Fruit fly (Drosophila melanogaster) whole organism, embryonic: ENCODE measurements around the gene Rbp1-like.

ENCODE experiments used
- Atf-2 ChIP-seq: fragments of 200-800 bp; sonication (Bioruptor generic); optimal IDR thresholded peaks from 2 replicates; lab custom pipeline; 2016; ENCODE audit warnings: missing biosample characterization, missing genetic modification characterization
- BtbVII ChIP-seq: fragments of 200-800 bp; sonication (Bioruptor generic); optimal IDR thresholded peaks from 3 replicates; lab custom pipeline; 2017; ENCODE audit warnings: missing biosample characterization, mild to moderate bottlenecking, missing genetic modification characterization
- CG1024 ChIP-seq: fragments of 200-800 bp; sonication (Bioruptor generic); IDR thresholded peaks from 2 replicates; pipeline ENCODE4 v1.3.6; 2022; ENCODE audit warnings: missing biosample characterization, missing genetic modification characterization
- CG10543 ChIP-seq: fragments of 200-800 bp; sonication (Bioruptor generic); optimal IDR thresholded peaks from 3 replicates; lab custom pipeline; 2017; ENCODE audit warnings: missing biosample characterization, mild to moderate bottlenecking, missing genetic modification characterization, moderate library complexity
- CG10565 ChIP-seq: fragments of 200-800 bp; sonication (Bioruptor generic); optimal IDR thresholded peaks from 3 replicates; lab custom pipeline; 2016; ENCODE audit warnings: missing biosample characterization, mild to moderate bottlenecking, missing genetic modification characterization
- CG12219 ChIP-seq: fragments of 200-800 bp; sonication (Bioruptor generic); optimal IDR thresholded peaks from 3 replicates; lab custom pipeline; 2018; ENCODE audit warnings: missing biosample characterization, mild to moderate bottlenecking, missing genetic modification characterization
- CG15073 ChIP-seq: fragments of 200-800 bp; sonication (Bioruptor generic); optimal IDR thresholded peaks from 2 replicates; lab custom pipeline; 2016; ENCODE audit warnings: missing biosample characterization, missing genetic modification characterization
- CG15514 ChIP-seq: fragments of 200-800 bp; sonication (Bioruptor generic); optimal IDR thresholded peaks from 3 replicates; lab custom pipeline; 2017; ENCODE audit warnings: missing biosample characterization, missing genetic modification characterization, mild to moderate bottlenecking, moderate library complexity, missing genetic modification reagents
- CG18011 ChIP-seq: fragments of 200-800 bp; sonication (Bioruptor generic); optimal IDR thresholded peaks from 2 replicates; lab custom pipeline; 2017; ENCODE audit warnings: missing biosample characterization, missing genetic modification characterization, mild to moderate bottlenecking, moderate library complexity, missing genotype
- CG2116 ChIP-seq: fragments of 200-800 bp; sonication (Bioruptor generic); optimal IDR thresholded peaks from 3 replicates; lab custom pipeline; 2018; ENCODE audit warnings: missing biosample characterization, mild to moderate bottlenecking, missing genetic modification characterization
- CG30020 ChIP-seq: fragments of 200-800 bp; optimal IDR thresholded peaks from 2 replicates; lab custom pipeline; 2019; ENCODE audit warnings: missing biosample characterization, mild to moderate bottlenecking, missing genetic modification characterization, moderate library complexity
- CG31224 ChIP-seq: fragments of 200-800 bp; sonication (Bioruptor generic); IDR thresholded peaks from 2 replicates; pipeline ENCODE4 v1.3.6; 2022; ENCODE audit warnings: missing biosample characterization, missing genetic modification characterization
- CG31365 ChIP-seq: fragments of 200-800 bp; sonication (Bioruptor generic); optimal IDR thresholded peaks from 2 replicates; lab custom pipeline; 2018; ENCODE audit warnings: missing biosample characterization, mild to moderate bottlenecking, missing genetic modification characterization
- CG42726 ChIP-seq: fragments of 200-800 bp; sonication (Bioruptor generic); IDR thresholded peaks from 2 replicates; pipeline ENCODE4 v1.3.6; 2022; ENCODE audit warnings: missing biosample characterization, missing genetic modification characterization; ENCODE audit not compliant: partially characterized antibody
- CG43689 ChIP-seq: fragments of 200-800 bp; sonication (Bioruptor generic); IDR thresholded peaks from 2 replicates; pipeline ENCODE4 v1.3.6; 2022; ENCODE audit warnings: missing biosample characterization, missing genetic modification characterization
- CG6791 ChIP-seq: fragments of 200-800 bp; sonication (Bioruptor generic); IDR thresholded peaks from 3 replicates; pipeline ENCODE4 v1.3.6; 2022; ENCODE audit warnings: missing biosample characterization, missing genetic modification characterization; ENCODE audit not compliant: partially characterized antibody
- CG8765 ChIP-seq: fragments of 200-800 bp; sonication (Bioruptor generic); IDR thresholded peaks from 2 replicates; pipeline ENCODE4 v1.3.6; 2022; ENCODE audit warnings: missing biosample characterization, missing genetic modification characterization
- Dfd ChIP-seq, 2 experiments: fragments of >200 bp; optimal IDR thresholded peaks; 2 replicates each; lab custom pipeline; 2017; ENCODE audit warnings: missing biosample characterization in 2 of 2, missing genetic modification characterization in 2 of 2
- E2f2 ChIP-seq: fragments of 200-800 bp; sonication (Bioruptor generic); IDR thresholded peaks from 2 replicates; pipeline ENCODE4 v1.3.6; 2022; ENCODE audit warnings: missing biosample characterization, missing genetic modification characterization
- Elba2 ChIP-seq: fragments of 200-800 bp; sonication (Bioruptor generic); optimal IDR thresholded peaks from 3 replicates; lab custom pipeline; 2016; ENCODE audit warnings: missing biosample characterization, missing genetic modification characterization
- HLH4C ChIP-seq: fragments of 200-800 bp; sonication (Bioruptor generic); IDR thresholded peaks from 3 replicates; pipeline ENCODE4 v1.3.6; 2022; ENCODE audit warnings: missing biosample characterization, missing genetic modification characterization; ENCODE audit not compliant: partially characterized antibody
- HLH54F ChIP-seq: fragments of 200-800 bp; sonication (Bioruptor generic); optimal IDR thresholded peaks from 3 replicates; lab custom pipeline; 2016; ENCODE audit warnings: missing biosample characterization, missing genetic modification characterization
- Hr39 ChIP-seq: fragments of >200 bp; optimal IDR thresholded peaks from 2 replicates; lab custom pipeline; 2017
- Med ChIP-seq: fragments of 200-800 bp; sonication (Bioruptor generic); peaks from one replicate; lab custom pipeline; 2016; ENCODE audit warnings: missing biosample characterization, missing genetic modification characterization, mild to moderate bottlenecking, inconsistent platforms, moderate library complexity
- Opbp ChIP-seq: fragments of 200-800 bp; sonication (Bioruptor generic); IDR thresholded peaks from 3 replicates; pipeline ENCODE4 v1.3.6; 2022; ENCODE audit warnings: missing biosample characterization, missing genetic modification characterization; ENCODE audit not compliant: partially characterized antibody
- Ptx1 ChIP-seq: fragments of 200-800 bp; sonication (Bioruptor generic); IDR thresholded peaks from 2 replicates; pipeline ENCODE4 v1.3.6; 2022; ENCODE audit warnings: missing biosample characterization, missing genetic modification characterization
- Taf1 ChIP-seq: fragments of 200-800 bp; sonication (Bioruptor generic); IDR thresholded peaks from 2 replicates; pipeline ENCODE4 v1.3.6; 2022; ENCODE audit warnings: missing biosample characterization, missing genetic modification characterization
- Vsx1 ChIP-seq: fragments of 200-800 bp; sonication (Bioruptor generic); optimal IDR thresholded peaks from 2 replicates; lab custom pipeline; 2017; ENCODE audit warnings: missing biosample characterization, mild to moderate bottlenecking, missing genetic modification characterization, missing genetic modification reagents
- br ChIP-seq: fragments of >200 bp; optimal IDR thresholded peaks from 2 replicates; lab custom pipeline; 2017
- bsh ChIP-seq, 2 experiments: fragments of 200-800 bp; sonication (Bioruptor generic); optimal IDR thresholded peaks; 2 replicates each; lab custom pipeline; 2017 to 2018; ENCODE audit warnings: mild to moderate bottlenecking in 2 of 2, missing biosample characterization in 2 of 2, missing genetic modification characterization in 2 of 2, moderate library complexity in 1 of 2
- caup ChIP-seq: fragments of 200-800 bp; sonication (Bioruptor generic); optimal IDR thresholded peaks from 3 replicates; lab custom pipeline; 2017; ENCODE audit warnings: missing biosample characterization, mild to moderate bottlenecking, missing genetic modification characterization, moderate library complexity; ENCODE audit not compliant: severe bottlenecking
- crol ChIP-seq: fragments of 200-800 bp; sonication (Bioruptor generic); IDR thresholded peaks from 2 replicates; pipeline ENCODE4 v1.3.6; 2022; ENCODE audit warnings: missing biosample characterization, missing genetic modification characterization
- cwo ChIP-seq: fragments of 200-800 bp; sonication (Bioruptor generic); optimal IDR thresholded peaks from 3 replicates; lab custom pipeline; 2017; ENCODE audit warnings: missing biosample characterization, missing genetic modification characterization, mild to moderate bottlenecking, moderate library complexity, missing genetic modification reagents
- dan ChIP-seq: fragments of 200-800 bp; sonication (Bioruptor generic); IDR thresholded peaks from 2 replicates; pipeline ENCODE4 v1.3.6; 2022; ENCODE audit warnings: missing biosample characterization, missing genetic modification characterization
- ewg ChIP-seq: fragments of 200-800 bp; sonication (Bioruptor generic); optimal IDR thresholded peaks from 3 replicates; lab custom pipeline; 2017; ENCODE audit warnings: mild to moderate bottlenecking, missing biosample characterization, missing genetic modification reagents, missing genetic modification characterization
- exex ChIP-seq: fragments of 200-800 bp; sonication (Bioruptor generic); optimal IDR thresholded peaks from 4 replicates; lab custom pipeline; 2018; ENCODE audit warnings: missing biosample characterization, mild to moderate bottlenecking, missing genetic modification characterization, moderate library complexity
- fd96Cb ChIP-seq: fragments of 200-800 bp; sonication (Bioruptor generic); optimal IDR thresholded peaks from 2 replicates; lab custom pipeline; 2018; ENCODE audit warnings: missing biosample characterization, mild to moderate bottlenecking, missing genetic modification characterization, moderate library complexity
- gfzf ChIP-seq: fragments of 200-800 bp; sonication (Bioruptor generic); optimal IDR thresholded peaks from 2 replicates; lab custom pipeline; 2016; ENCODE audit warnings: missing biosample characterization, mild to moderate bottlenecking, missing genetic modification characterization, moderate library complexity
- insv ChIP-seq, 2 experiments: fragments of 200-800 bp; sonication (Bioruptor generic); optimal IDR thresholded peaks; 3 replicates each; lab custom pipeline; 2016 to 2018; ENCODE audit warnings: missing biosample characterization in 2 of 2, missing genetic modification characterization in 2 of 2
- jigr1 ChIP-seq: fragments of 200-800 bp; sonication (Bioruptor generic); IDR thresholded peaks from 3 replicates; pipeline ENCODE4 v1.3.6; 2022; ENCODE audit warnings: missing biosample characterization, missing genetic modification characterization
- lmd ChIP-seq: fragments of 200-800 bp; sonication (Bioruptor generic); IDR thresholded peaks from 2 replicates; pipeline ENCODE4 v1.3.6; 2022; ENCODE audit warnings: missing biosample characterization, missing genetic modification characterization
- org-1 ChIP-seq: fragments of 200-800 bp; sonication (Bioruptor generic); optimal IDR thresholded peaks from 2 replicates; lab custom pipeline; 2017; ENCODE audit warnings: missing biosample characterization, missing genetic modification characterization
- pho ChIP-seq: fragments of 200-800 bp; sonication (Bioruptor generic); optimal IDR thresholded peaks from 2 replicates; lab custom pipeline; 2016; ENCODE audit warnings: missing biosample characterization, missing genetic modification characterization
- pzg ChIP-seq: fragments of 200-800 bp; sonication (Bioruptor generic); optimal IDR thresholded peaks from 3 replicates; lab custom pipeline; 2018; ENCODE audit warnings: missing biosample characterization, mild to moderate bottlenecking, missing genetic modification characterization, moderate library complexity
- rib ChIP-seq: fragments of 200-800 bp; sonication (Bioruptor generic); IDR thresholded peaks from 2 replicates; pipeline ENCODE4 v1.3.6; 2022; ENCODE audit warnings: missing biosample characterization, missing genetic modification characterization
- sqz ChIP-seq: fragments of 200-800 bp; sonication (Bioruptor generic); optimal IDR thresholded peaks from 3 replicates; lab custom pipeline; 2018; ENCODE audit warnings: missing biosample characterization, mild to moderate bottlenecking, missing genetic modification characterization
- trem ChIP-seq: fragments of 200-800 bp; optimal IDR thresholded peaks from 3 replicates; lab custom pipeline; 2019; ENCODE audit warnings: missing biosample characterization, mild to moderate bottlenecking, missing genetic modification characterization, moderate library complexity
- vnd ChIP-seq: fragments of 200-800 bp; sonication (Bioruptor generic); IDR thresholded peaks from 3 replicates; pipeline ENCODE4 v1.3.6; 2022; ENCODE audit warnings: missing biosample characterization, missing genetic modification characterization; ENCODE audit not compliant: partially characterized antibody
- vvl ChIP-seq: fragments of 200-800 bp; sonication (Bioruptor generic); IDR thresholded peaks from 2 replicates; pipeline ENCODE4 v1.3.6; 2022; ENCODE audit warnings: missing biosample characterization, missing genetic modification characterization
- zfh1 ChIP-seq: fragments of 200-800 bp; sonication (Bioruptor generic); IDR thresholded peaks from 3 replicates; pipeline ENCODE4 v1.3.6; 2022; ENCODE audit warnings: missing biosample characterization, missing genetic modification characterization
- zfh2 ChIP-seq: fragments of 200-800 bp; sonication (Bioruptor generic); optimal IDR thresholded peaks from 2 replicates; lab custom pipeline; 2016; ENCODE audit warnings: missing biosample characterization, missing genetic modification characterization

Rbp1-like gene

DNA sequence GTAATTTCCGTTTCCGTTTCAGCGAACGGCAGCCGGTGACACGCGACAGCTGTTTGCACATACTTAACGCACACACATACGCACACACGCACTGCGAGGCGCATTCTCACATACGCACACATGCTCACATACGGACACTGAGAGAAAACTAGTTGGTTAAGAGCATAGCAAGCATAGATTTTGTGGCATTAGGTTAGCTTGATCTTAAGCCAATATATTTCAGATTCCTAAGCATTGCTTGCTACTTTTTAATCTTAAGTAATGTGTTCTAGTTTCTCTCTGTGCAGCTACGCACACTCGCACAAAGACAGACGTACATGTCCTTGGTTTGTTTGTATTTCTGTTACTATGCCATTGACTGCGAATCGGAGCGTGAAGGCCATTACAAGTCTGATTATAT lies 49.4 kb upstream of the Rbp1-like start (continued):
- TF ChIP-seq HLH4C (GFP tag; lab: Robert Waterston, UW), result no peak
- no peak for TF ChIP-seq zfh2 (GFP tag; lab: Kevin White, UChicago)
- TF ChIP-seq CG43689 (GFP tag; lab: Robert Waterston, UW), result no peak
- TF ChIP-seq Atf-2 (GFP tag; lab: Kevin White, UChicago), result no peak
- no peak for TF ChIP-seq jigr1 (GFP tag; lab: Robert Waterston, UW)
- no peak for TF ChIP-seq CG15073 (GFP tag; lab: Kevin White, UChicago)
- no peak for TF ChIP-seq fd96Cb (tag; lab: Kevin White, UChicago)
- no peak for TF ChIP-seq CG1024 (GFP tag; lab: Robert Waterston, UW)
- TF ChIP-seq Vsx1 (GFP tag; lab: Kevin White, UChicago), result no peak
- no peak for TF ChIP-seq crol (GFP tag; lab: Robert Waterston, UW)
- TF ChIP-seq CG30020 (tag; lab: Kevin White, UChicago), result no peak
- TF ChIP-seq CG31365 (tag; lab: Kevin White, UChicago), result no peak
- no peak for TF ChIP-seq CG2116 (GFP tag; lab: Kevin White, UChicago)
- peak; percentile 12 for TF ChIP-seq cwo (GFP tag; lab: Kevin White, UChicago)
- peak; percentile 19; the same call in 1 of the 2 replicates for TF ChIP-seq lmd (GFP tag; lab: Robert Waterston, UW)
- TF ChIP-seq Taf1 (GFP tag; lab: Robert Waterston, UW), result no peak
- no peak for TF ChIP-seq CG10543
- no peak for TF ChIP-seq dan

DNA sequence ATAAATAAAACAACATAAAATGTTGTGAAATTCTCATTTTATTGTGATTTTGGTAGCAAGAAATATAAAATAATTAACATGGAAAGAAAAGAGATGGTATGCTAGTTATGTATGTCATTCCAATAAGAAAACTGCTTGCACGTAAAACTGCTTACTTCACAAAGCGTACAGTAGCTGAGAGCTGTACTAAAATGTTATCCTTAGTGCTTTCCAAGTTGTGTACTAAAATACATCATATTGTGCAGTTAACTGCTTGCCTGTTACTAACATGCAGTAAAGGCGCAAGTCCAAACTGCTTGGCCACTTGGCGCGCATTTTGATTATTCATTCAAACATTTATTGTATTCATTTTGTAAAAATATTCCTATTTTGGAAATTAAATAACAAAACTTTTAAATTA lies 36.4 kb upstream of the Rbp1-like start:
- no peak for TF ChIP-seq exex (tag; lab: Kevin White, UChicago)
- peak; percentile 92 for TF ChIP-seq E2f2
- no peak for TF ChIP-seq CG12219 (GFP tag; lab: Kevin White, UChicago)
- no peak for TF ChIP-seq org-1 (GFP tag; lab: Kevin White, UChicago)
- TF ChIP-seq bsh (GFP tag; optimal IDR thresholded peaks at IDR 0.05; lab: Kevin White, UChicago), result no peak
- TF ChIP-seq Ptx1, result no peak
- TF ChIP-seq BtbVII (GFP tag; lab: Kevin White, UChicago), result no peak
- TF ChIP-seq CG6791 (GFP tag; lab: Robert Waterston, UW), result no peak
- peak; percentile 31; the same call in 1 of the 3 replicates for TF ChIP-seq Opbp
- no peak for TF ChIP-seq br (lab: Kevin White, UChicago)
- peak; percentile 98 for TF ChIP-seq ewg (GFP tag; lab: Kevin White, UChicago)
- TF ChIP-seq Hr39, result no peak
- TF ChIP-seq HLH54F (GFP tag; lab: Kevin White, UChicago), result no peak
- peak; percentile 57 for TF ChIP-seq Elba2
- TF ChIP-seq CG10565, result no peak
- peak; percentile 30 for TF ChIP-seq trem (tag; lab: Kevin White, UChicago)
- peak; percentile 32; the same call in 1 of the 2 replicates for TF ChIP-seq CG42726 (GFP tag; lab: Robert Waterston, UW)
- TF ChIP-seq caup, result no peak
- peak; percentile 21 for TF ChIP-seq CG15514 (GFP tag; lab: Kevin White, UChicago)
- no peak for TF ChIP-seq CG31224 (GFP tag; lab: Robert Waterston, UW)
- TF ChIP-seq pho, result no peak
- no peak for TF ChIP-seq vvl (GFP tag; lab: Robert Waterston, UW)
- peak in 1 of 2 experiments; percentile 94 for TF ChIP-seq Dfd (GFP tag; optimal IDR thresholded peaks at IDR 0.05; lab: Kevin White, UChicago)
- TF ChIP-seq vnd, result no peak
- no peak for TF ChIP-seq CG18011 (GFP tag; lab: Kevin White, UChicago)
- no peak for TF ChIP-seq zfh1 (GFP tag; lab: Robert Waterston, UW)
- TF ChIP-seq insv (GFP tag; optimal IDR thresholded peaks at IDR 0.05; lab: Kevin White, UChicago), result peak; percentile 92 to 98
- peak; percentile 57 for TF ChIP-seq Med (GFP tag; lab: Kevin White, UChicago)
- no peak for TF ChIP-seq rib (GFP tag; lab: Robert Waterston, UW)
- peak; percentile 29 for TF ChIP-seq pzg
- peak; percentile 13 for TF ChIP-seq gfzf
- no peak for TF ChIP-seq CG8765 (GFP tag; lab: Robert Waterston, UW)
- TF ChIP-seq sqz, result no peak
